Worm (Caenorhabditis elegans): Measurements from ENCODE around the gene smrd-1.
"Not testable (repeated sequence)": the region's sequence is repeated elsewhere in the genome, so short reads cannot be mapped to it uniquely, and the experiment has no call there.

smrd-1 gene

DNA sequence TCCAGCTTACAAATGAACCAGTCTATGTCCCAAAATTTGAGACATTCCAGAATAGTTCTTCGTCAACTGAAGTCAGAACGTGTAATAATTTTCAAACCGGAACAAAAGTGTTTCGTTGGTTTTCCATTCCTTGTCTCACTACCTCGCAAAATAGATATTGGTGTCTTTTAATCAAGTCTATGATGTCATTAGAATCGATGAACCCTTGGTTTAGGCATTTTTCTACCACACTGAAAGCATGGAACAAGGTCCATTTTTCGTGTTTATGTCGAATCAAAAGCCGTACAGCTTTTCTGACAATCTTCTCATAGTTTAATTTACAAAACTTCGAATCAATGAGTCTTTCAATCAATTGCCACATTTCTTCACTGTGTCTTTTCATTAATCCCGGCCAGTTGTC is 10.9 kb upstream of the smrd-1 start, which contains the start of gene H04D03.7:
H04D03.7 (minus strand) TSS at position 101 of the 400 bp plus-strand sequence.
- TF ChIP-seq sox-2 (GFP tag; IDR thresholded peaks at IDR 0.05) (no peak), ceh-30 (tag; optimal IDR thresholded peaks at IDR 0.05) (no peak), elt-2 (tag; optimal IDR thresholded peaks at IDR 0.05) (no peak), hlh-15 (tag; optimal IDR thresholded peaks at IDR 0.05) (no peak), unc-42 (tag; optimal IDR thresholded peaks at IDR 0.05) (no peak), pat-9 (tag; optimal IDR thresholded peaks at IDR 0.05) (no peak), nfya-1 (tag; optimal IDR thresholded peaks at IDR 0.05) (no peak), pha-2 (tag; optimal IDR thresholded peaks at IDR 0.05) (no peak), rnt-1 (tag; optimal IDR thresholded peaks at IDR 0.05) (no peak), dve-1 (tag; optimal IDR thresholded peaks at IDR 0.05) (no peak), nhr-11 (tag; optimal IDR thresholded peaks at IDR 0.05) (no peak), unc-55 (GFP tag; optimal IDR thresholded peaks at IDR 0.05) (no peak)

DNA sequence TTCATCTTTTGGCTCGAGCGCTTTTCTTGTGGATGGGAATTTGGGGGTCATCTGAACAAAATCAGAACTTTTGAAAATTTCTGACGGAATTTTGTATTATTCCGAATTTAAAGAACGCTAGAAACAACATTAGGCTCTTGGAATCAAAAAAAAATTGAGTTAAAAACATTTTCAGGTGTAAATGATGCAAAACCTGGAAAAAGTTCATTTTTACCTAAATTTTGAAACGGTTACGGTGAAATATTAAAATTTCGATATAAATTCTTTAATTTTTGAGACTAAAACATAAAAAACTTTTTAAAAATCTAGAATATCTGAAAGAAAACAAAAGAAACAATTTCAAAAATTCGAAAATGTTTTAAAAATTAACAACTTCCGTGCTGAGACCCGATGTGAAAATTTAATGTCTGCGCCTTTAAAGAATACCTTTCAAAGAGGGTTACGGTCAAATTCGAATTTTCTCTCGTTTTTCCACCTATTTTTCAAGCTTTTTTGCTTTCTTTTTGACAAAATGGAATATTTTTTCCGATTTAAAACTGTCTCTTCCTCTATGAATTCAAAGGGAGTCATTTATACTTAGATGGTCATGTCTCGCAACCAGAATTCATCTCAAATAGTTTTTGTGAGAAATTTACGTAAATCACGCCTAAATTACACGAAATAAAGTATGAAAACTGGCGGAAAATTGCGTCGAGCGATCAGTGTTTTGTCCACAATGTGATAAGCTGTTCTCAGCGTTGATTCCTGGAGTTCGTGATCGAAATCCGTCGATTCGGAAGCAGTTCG is 6.8 kb upstream of the smrd-1 start, which contains the start of the genes H04D03.2 and ecps-2:
H04D03.2 (minus strand) TSS at position 51 of the 786 bp plus-strand sequence.
ecps-2 (plus strand) TSS at position 736 of the 786 bp plus-strand sequence.
- TF ChIP-seq sox-2 (GFP tag; IDR thresholded peaks at IDR 0.05) (no peak), K02D7.2 (tag; optimal IDR thresholded peaks at IDR 0.05) (no peak), F13H6.1 (tag; optimal IDR thresholded peaks at IDR 0.05) (no peak), elt-4 (tag; optimal IDR thresholded peaks at IDR 0.05) (no peak), pha-4 (tag; optimal IDR thresholded peaks at IDR 0.05) (no peak), C38D4.7 (GFP tag; optimal IDR thresholded peaks at IDR 0.05) (no peak), dmd-4 (tag; optimal IDR thresholded peaks at IDR 0.05; ENCODE audit: borderline replicate concordance) (no peak), syd-9 (tag; optimal IDR thresholded peaks at IDR 0.05) (no peak), hlh-8 (tag; optimal IDR thresholded peaks at IDR 0.05) (no peak), fax-1 (tag; optimal IDR thresholded peaks at IDR 0.05) (no peak), pqm-1 (tag; optimal IDR thresholded peaks at IDR 0.05) (no peak), ztf-16 (tag; optimal IDR thresholded peaks at IDR 0.05) (no peak), unc-3 (GFP tag; conservative IDR thresholded peaks at IDR 0.05) (no peak), unc-3 (tag; optimal IDR thresholded peaks at IDR 0.05) (no peak), nhr-232 (tag; optimal IDR thresholded peaks at IDR 0.05) (no peak), Y22D7AL.16 (tag; optimal IDR thresholded peaks at IDR 0.05) (no peak), hlh-30 (tag; optimal IDR thresholded peaks at IDR 0.05; ENCODE audit: insufficient read depth) (no peak)

DNA sequence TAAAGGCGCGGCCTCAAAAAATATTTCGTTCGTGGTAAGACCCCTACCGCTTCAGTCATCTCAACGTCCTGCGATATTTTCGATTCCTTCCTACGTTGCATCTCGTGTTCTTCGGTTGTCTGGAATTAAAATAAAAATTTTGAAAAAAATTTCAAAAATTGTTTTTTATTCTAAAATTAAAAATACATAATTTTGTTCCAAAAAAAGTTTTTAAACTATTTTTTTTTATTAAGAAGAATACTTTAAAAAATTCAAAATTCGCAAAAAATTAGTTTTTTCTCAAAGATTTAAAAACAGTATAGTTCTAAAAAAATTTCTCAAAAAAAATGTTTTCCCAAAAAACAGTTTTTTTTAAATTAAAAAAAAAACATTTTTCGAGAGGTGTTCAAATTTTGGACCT is 3.0 kb upstream of the smrd-1 start, which contains the start of gene H04D03.6:
H04D03.6 (minus strand) TSS at position 101 of the 400 bp plus-strand sequence.
- not testable (repeated sequence) for TF ChIP-seq ets-4, hlh-15, nfya-1 (tag; optimal IDR thresholded peaks at IDR 0.05)

ce11 chrIII:10432104-10432503 is 3.7 kb downstream of the smrd-1 start:
- TF ChIP-seq tbx-2 (tag; optimal IDR thresholded peaks at IDR 0.05) (peak; percentile 73), gmeb-2 (tag; optimal IDR thresholded peaks at IDR 0.05) (peak; percentile 38), ref-2 (tag; optimal IDR thresholded peaks at IDR 0.05) (peak; percentile 29), pag-3 (tag; optimal IDR thresholded peaks at IDR 0.05; ENCODE audit: borderline replicate concordance) (no peak), ceh-30 (tag; optimal IDR thresholded peaks at IDR 0.05) (no peak), ceh-31 (tag; optimal IDR thresholded peaks at IDR 0.05) (peak; percentile 45), pha-4 (tag; optimal IDR thresholded peaks at IDR 0.05) (no peak), ceh-2 (tag; optimal IDR thresholded peaks at IDR 0.05) (peak; percentile 52), ztf-16 (tag; optimal IDR thresholded peaks at IDR 0.05) (peak; percentile 62), hlh-15 (tag; optimal IDR thresholded peaks at IDR 0.05) (no peak), eyg-1 (tag; optimal IDR thresholded peaks at IDR 0.05) (no peak), unc-55 (GFP tag; optimal IDR thresholded peaks at IDR 0.05) (peak; percentile 46), ceh-18 (tag; optimal IDR thresholded peaks at IDR 0.05) (peak; percentile 47), Y22D7AL.16 (tag; optimal IDR thresholded peaks at IDR 0.05) (no peak), ceh-34 (tag; optimal IDR thresholded peaks at IDR 0.05) (peak; percentile 54), T23F11.4 (GFP tag; optimal IDR thresholded peaks at IDR 0.05) (peak; percentile 27), fkh-6 (tag; optimal IDR thresholded peaks at IDR 0.05) (no peak), sox-4 (tag; optimal IDR thresholded peaks at IDR 0.05) (peak; percentile 49), ceh-6 (GFP tag; optimal IDR thresholded peaks at IDR 0.05) (peak; percentile 51), lin-11 (tag; optimal IDR thresholded peaks at IDR 0.05) (peak; percentile 34), pros-1 (tag; optimal IDR thresholded peaks at IDR 0.05) (no peak), F13H6.1 (tag; optimal IDR thresholded peaks at IDR 0.05) (peak; percentile 21), ceh-48 (tag; optimal IDR thresholded peaks at IDR 0.05) (peak; percentile 43), ahr-1 (tag; optimal IDR thresholded peaks at IDR 0.05) (peak; percentile 27)
